Worm (Caenorhabditis elegans) whole organism, L4 larva: ENCODE data around the gene C04F6.7.

Source experiments
- D1046.2 ChIP-seq: fragments of 200-800 bp; sonication (Bioruptor generic); IDR thresholded peaks from 2 replicates; pipeline ENCODE4 v1.3.6; 2022; ENCODE audit warnings: missing genetic modification characterization, missing compliant biosample characterization
- F26F4.8 ChIP-seq: fragments of 200-800 bp; sonication (Bioruptor generic); conservative IDR thresholded peaks from 2 replicates; pipeline ENCODE4 v1.3.6; 2022; ENCODE audit warnings: missing genetic modification characterization, missing compliant biosample characterization
- F44E2.7 ChIP-seq: fragments of 200-800 bp; sonication (Bioruptor generic); IDR thresholded peaks from 2 replicates; pipeline ENCODE4 v2.1.2; 2022; ENCODE audit warnings: missing genetic modification characterization, missing compliant biosample characterization
- T20F7.1 ChIP-seq: fragments of 200-800 bp; sonication (Bioruptor generic); optimal IDR thresholded peaks from 2 replicates; lab custom pipeline; 2018; ENCODE audit warnings: mild to moderate bottlenecking, missing genetic modification characterization, missing compliant biosample characterization
- T26A8.4 ChIP-seq: fragments of 200-800 bp; sonication (Bioruptor generic); IDR thresholded peaks from 2 replicates; pipeline ENCODE4 v1.3.6; 2022; ENCODE audit warnings: missing genetic modification characterization, missing compliant biosample characterization
- Y75B8A.6 ChIP-seq: fragments of 200-800 bp; sonication (Bioruptor generic); IDR thresholded peaks from 2 replicates; pipeline ENCODE4 v1.3.6; 2022; ENCODE audit warnings: missing genetic modification reagents, missing genetic modification characterization, missing compliant biosample characterization
- aha-1 ChIP-seq: fragments of 150-350 bp; peaks from one replicate; lab custom pipeline; 2014; ENCODE audit warnings: missing biosample characterization, missing genetic modification characterization
- attf-4 ChIP-seq: sonication (generic microtip); optimal IDR thresholded peaks from 3 replicates; lab custom pipeline; 2017; ENCODE audit warnings: missing biosample characterization, missing genetic modification characterization
- dmd-6 ChIP-seq: fragments of 200-800 bp; sonication (Bioruptor generic); IDR thresholded peaks from 2 replicates; pipeline ENCODE4 v1.3.6; 2022; ENCODE audit warnings: missing genetic modification reagents, missing genetic modification characterization, missing compliant biosample characterization
- dmd-9 ChIP-seq: fragments of 200-800 bp; sonication (Bioruptor generic); IDR thresholded peaks from 2 replicates; pipeline ENCODE4 v1.3.6; 2022; ENCODE audit warnings: missing genetic modification reagents, missing genetic modification characterization, missing compliant biosample characterization
- dpl-1 ChIP-seq: fragments of 150-350 bp; optimal IDR thresholded peaks from 2 replicates; lab custom pipeline; 2014; ENCODE audit warnings: missing biosample characterization, missing genetic modification reagents, missing genetic modification characterization
- duxl-1 ChIP-seq: sonication (generic microtip); optimal IDR thresholded peaks from 2 replicates; lab custom pipeline; 2016; ENCODE audit warnings: mild to moderate bottlenecking, missing genetic modification characterization, moderate library complexity, missing compliant biosample characterization; ENCODE audit not compliant: poor library complexity
- fos-1 ChIP-seq: fragments of 150-350 bp; optimal IDR thresholded peaks from 2 replicates; lab custom pipeline; 2014; ENCODE audit warnings: missing biosample characterization, missing genetic modification characterization
- gei-8 ChIP-seq: fragments of 200-800 bp; sonication (Bioruptor generic); optimal IDR thresholded peaks from 2 replicates; lab custom pipeline; 2018; ENCODE audit warnings: mild to moderate bottlenecking, missing genetic modification characterization, missing compliant biosample characterization
- hlh-11 ChIP-seq: fragments of 200-800 bp; sonication (Bioruptor generic); optimal IDR thresholded peaks from 2 replicates; lab custom pipeline; 2018; ENCODE audit warnings: mild to moderate bottlenecking, missing genetic modification characterization, missing compliant biosample characterization
- hmg-1.1 ChIP-seq: fragments of 200-800 bp; sonication (Bioruptor generic); IDR thresholded peaks from 2 replicates; pipeline ENCODE4 v1.3.6; 2022; ENCODE audit warnings: missing genetic modification reagents, missing genetic modification characterization, missing compliant biosample characterization
- jun-1 ChIP-seq: fragments of 150-350 bp; optimal IDR thresholded peaks from 2 replicates; lab custom pipeline; 2014; ENCODE audit warnings: missing biosample characterization, missing genetic modification reagents, missing genetic modification characterization
- lin-13 ChIP-seq: fragments of 150-350 bp; optimal IDR thresholded peaks from 2 replicates; lab custom pipeline; 2014; ENCODE audit warnings: missing biosample characterization, missing genetic modification reagents, missing genetic modification characterization
- lin-29 ChIP-seq: fragments of 200-800 bp; sonication (Bioruptor generic); IDR thresholded peaks from 2 replicates; pipeline ENCODE4 v1.3.6; 2022; ENCODE audit warnings: missing genetic modification reagents, missing genetic modification characterization, missing compliant biosample characterization
- lin-38 ChIP-seq: fragments of 200-800 bp; sonication (Bioruptor generic); IDR thresholded peaks from 2 replicates; pipeline ENCODE4 v1.3.6; 2022; ENCODE audit warnings: missing genetic modification reagents, missing genetic modification characterization, missing compliant biosample characterization
- lin-39 ChIP-seq: fragments of 150-350 bp; optimal IDR thresholded peaks from 2 replicates; lab custom pipeline; 2014; ENCODE audit warnings: missing biosample characterization, missing genetic modification reagents, missing genetic modification characterization
- madf-5 ChIP-seq, 2 experiments: fragments of 200-800 bp; sonication (Bioruptor generic); IDR thresholded peaks; 2 replicates each; pipeline ENCODE4 v1.3.6; 2022; ENCODE audit warnings: missing compliant biosample characterization in 2 of 2, missing genetic modification characterization in 2 of 2
- mdl-1 ChIP-seq, 2 experiments: fragments of 150-350 bp in 1 of 2; sonication (generic microtip) in 1 of 2; optimal IDR thresholded peaks; 2 replicates each; lab custom pipeline; 2014 to 2017; ENCODE audit warnings: missing biosample characterization in 2 of 2, missing genetic modification characterization in 2 of 2
- mes-2 ChIP-seq: sonication (generic microtip); optimal IDR thresholded peaks from 2 replicates; lab custom pipeline; 2016; ENCODE audit warnings: missing genotype, mild to moderate bottlenecking, missing genetic modification characterization, missing compliant biosample characterization; ENCODE audit not compliant: poor library complexity, severe bottlenecking
- mxl-3 ChIP-seq: fragments of 200-800 bp; sonication (Bioruptor generic); optimal IDR thresholded peaks from 2 replicates; lab custom pipeline; 2018; ENCODE audit warnings: mild to moderate bottlenecking, missing genetic modification characterization, missing compliant biosample characterization
- nhr-111 ChIP-seq: fragments of 200-800 bp; sonication (Bioruptor generic); optimal IDR thresholded peaks from 2 replicates; lab custom pipeline; 2018; ENCODE audit warnings: mild to moderate bottlenecking, missing genetic modification characterization, missing compliant biosample characterization
- nhr-25 ChIP-seq: sonication (generic microtip); optimal IDR thresholded peaks from 2 replicates; lab custom pipeline; 2017; ENCODE audit warnings: missing genetic modification characterization, mild to moderate bottlenecking, missing compliant biosample characterization, antibody characterized with exemption, moderate library complexity, borderline replicate concordance; ENCODE audit not compliant: insufficient read depth
- nhr-28 ChIP-seq: fragments of 150-350 bp; optimal IDR thresholded peaks from 2 replicates; lab custom pipeline; 2014; ENCODE audit warnings: missing biosample characterization, missing genetic modification characterization
- nhr-41 ChIP-seq: fragments of 200-800 bp; sonication (Bioruptor generic); IDR thresholded peaks from 2 replicates; pipeline ENCODE4 v1.3.6; 2022; ENCODE audit warnings: missing genetic modification reagents, missing genetic modification characterization, missing compliant biosample characterization
- php-3 ChIP-seq: fragments of 200-800 bp; sonication (Bioruptor generic); IDR thresholded peaks from 2 replicates; pipeline ENCODE4 v1.3.6; 2022; ENCODE audit warnings: missing genetic modification reagents, missing genetic modification characterization, missing compliant biosample characterization
- saeg-2 ChIP-seq: fragments of 200-800 bp; sonication (Bioruptor generic); IDR thresholded peaks from 2 replicates; pipeline ENCODE4 v1.3.6; 2022; ENCODE audit warnings: missing genetic modification reagents, missing genetic modification characterization, missing compliant biosample characterization
- spr-3 ChIP-seq: fragments of 200-800 bp; sonication (Bioruptor generic); optimal IDR thresholded peaks from 2 replicates; lab custom pipeline; 2018; ENCODE audit warnings: mild to moderate bottlenecking, missing genetic modification characterization, missing compliant biosample characterization
- vab-7 ChIP-seq: fragments of 200-800 bp; sonication (Bioruptor generic); IDR thresholded peaks from 2 replicates; pipeline ENCODE4 v1.3.6; 2022; ENCODE audit warnings: missing genetic modification reagents, missing genetic modification characterization, missing compliant biosample characterization
- zfp-3 ChIP-seq: fragments of 200-800 bp; sonication (Bioruptor generic); conservative IDR thresholded peaks from 2 replicates; pipeline ENCODE4 v1.3.6; 2022; ENCODE audit warnings: missing genetic modification reagents, missing genetic modification characterization, missing compliant biosample characterization

C04F6.7 gene

ce11 chrX:3414660-3415144, 4.3 kb downstream of the C04F6.7 start, which contains the start of gene dhs-27:
Gene dhs-27, minus strand, starts transcription at chrX:3414710.
- TF ChIP-seq nhr-28 (tag; lab: Kevin White, UChicago) (peak; percentile 77), mxl-3 (GFP tag; lab: Kevin White, UChicago) (peak; percentile 25), spr-3 (GFP tag; lab: Kevin White, UChicago) (no peak), dpl-1 (GFP tag; lab: Kevin White, UChicago) (no peak), hmg-1.1 (GFP tag; lab: Robert Waterston, UW) (no peak), nhr-111 (GFP tag; lab: Kevin White, UChicago) (no peak), mdl-1 (tag; optimal IDR thresholded peaks at IDR 0.05; lab: Kevin White, UChicago) (peak in 1 of 2 experiments; percentile 34), lin-39 (tag; lab: Kevin White, UChicago) (no peak), Y75B8A.6 (GFP tag; lab: Robert Waterston, UW) (no peak), lin-38 (GFP tag; lab: Robert Waterston, UW) (no peak), F26F4.8 (GFP tag; lab: Robert Waterston, UW) (no peak), lin-29 (no peak), php-3 (GFP tag; lab: Robert Waterston, UW) (no peak), nhr-25 (tag; lab: Kevin White, UChicago) (peak; percentile 35), madf-5 (GFP tag; IDR thresholded peaks at IDR 0.05; lab: Robert Waterston, UW) (no peak), saeg-2 (GFP tag; lab: Robert Waterston, UW) (no peak)

- peak; percentile 58 for TF ChIP-seq aha-1 (tag; lab: Kevin White, UChicago)
- TF ChIP-seq fos-1 (tag; lab: Kevin White, UChicago), result no peak
- TF ChIP-seq T26A8.4 (GFP tag; lab: Robert Waterston, UW), result no peak
- TF ChIP-seq jun-1, result no peak
- peak; percentile 44 for TF ChIP-seq mes-2
- TF ChIP-seq F44E2.7 (GFP tag; lab: Robert Waterston, UW), result no peak
Measured at ce11 chrX:3411565-3412022, 7.4 kb downstream of the C04F6.7 start, which contains the start of gene unc-78. Gene unc-78, minus strand, starts transcription at chrX:3411615.

- TF ChIP-seq attf-4 (no peak), T26A8.4 (GFP tag; lab: Robert Waterston, UW) (no peak), vab-7 (no peak), nhr-41 (GFP tag; lab: Robert Waterston, UW) (no peak), duxl-1 (tag; lab: Kevin White, UChicago) (no peak), hlh-11 (no peak), T20F7.1 (GFP tag; lab: Kevin White, UChicago) (peak; percentile 26), saeg-2 (GFP tag; lab: Robert Waterston, UW) (no peak), gei-8 (GFP tag; lab: Kevin White, UChicago) (no peak), D1046.2 (GFP tag; lab: Robert Waterston, UW) (0 out of 2 replicates have a peak, but pooled peaks have one; percentile 47), Y75B8A.6 (GFP tag; lab: Robert Waterston, UW) (peak; percentile 43; the same call in 1 of the 2 replicates), dmd-9 (no peak), lin-13 (GFP tag; lab: Kevin White, UChicago) (no peak), dmd-6 (GFP tag; lab: Robert Waterston, UW) (peak; percentile 33; the same call in 1 of the 2 replicates)
Measured at ce11 chrX:3408717-3409303, 10.2 kb downstream of the C04F6.7 start.

ce11 chrX:3405813-3406212, 13.2 kb downstream of the C04F6.7 start:
- TF ChIP-seq dmd-6 (GFP tag; lab: Robert Waterston, UW), result peak; percentile 37; the same call in 1 of the 2 replicates
- peak; percentile 72; the same call in 1 of the 2 replicates for TF ChIP-seq zfp-3
